Worm (Caenorhabditis elegans) whole organism, L4/young adult: ENCODE results near the gene C05D9.7.

Experiments used
- W03F9.2 ChIP-seq: fragments of 150-350 bp; optimal IDR thresholded peaks from 2 replicates; lab custom pipeline; 2014; ENCODE audit warnings: missing biosample characterization, missing genetic modification characterization
- him-1 ChIP-seq: sonication (generic microtip); optimal IDR thresholded peaks from 2 replicates; lab custom pipeline; 2016; ENCODE audit warnings: missing genotype, missing genetic modification reagents, missing genetic modification characterization, missing compliant biosample characterization

DNA sequence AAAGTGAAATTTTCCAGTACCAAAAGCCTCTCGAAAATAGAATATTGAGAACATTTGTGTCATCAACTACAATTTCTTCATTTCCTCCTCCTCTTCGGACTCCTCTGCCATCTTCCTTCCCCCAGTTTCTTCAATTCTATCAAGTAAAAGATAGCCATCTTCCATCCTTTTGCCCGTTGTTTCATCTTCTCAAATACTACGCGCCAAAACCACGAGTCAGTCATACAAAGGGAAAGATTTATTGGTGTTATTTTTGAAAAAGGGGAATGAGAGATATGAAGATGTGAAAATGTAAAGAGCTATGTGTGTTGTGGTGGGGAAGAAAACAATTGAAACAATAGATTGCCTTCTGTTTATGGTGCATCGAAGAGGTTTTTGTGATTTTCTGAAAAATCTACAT is 3.0 kb upstream of the C05D9.7 start:
- no peak for TF ChIP-seq W03F9.2 (tag; lab: Kevin White, UChicago)
- TF ChIP-seq him-1 (tag; lab: Kevin White, UChicago) = no peak
